Fruit fly (Drosophila melanogaster) whole organism, embryonic: ENCODE data around the gene CG9044.

Source experiments
- CG10565 ChIP-seq: fragments of 200-800 bp; sonication (Bioruptor generic); optimal IDR thresholded peaks from 3 replicates; lab custom pipeline; 2016; ENCODE audit warnings: missing biosample characterization, mild to moderate bottlenecking, missing genetic modification characterization
- CG11093 ChIP-seq: fragments of 200-800 bp; sonication (Bioruptor generic); IDR thresholded peaks from 3 replicates; pipeline ENCODE4 v1.3.6; 2022; ENCODE audit warnings: missing biosample characterization, missing genetic modification characterization
- CG11504 ChIP-seq: fragments of 200-800 bp; sonication (Bioruptor generic); optimal IDR thresholded peaks from 3 replicates; lab custom pipeline; 2019; ENCODE audit warnings: missing biosample characterization, mild to moderate bottlenecking, missing genetic modification characterization, moderate library complexity
- CG13287 ChIP-seq: fragments of 200-800 bp; sonication (Bioruptor generic); IDR thresholded peaks from 2 replicates; pipeline ENCODE4 v1.3.6; 2022; ENCODE audit warnings: missing biosample characterization, missing genetic modification characterization; ENCODE audit not compliant: partially characterized antibody
- CG13296 ChIP-seq: fragments of 200-800 bp; sonication (Bioruptor generic); optimal IDR thresholded peaks from 3 replicates; lab custom pipeline; 2018; ENCODE audit warnings: missing biosample characterization, mild to moderate bottlenecking, missing genetic modification characterization
- CG13624 ChIP-seq: fragments of 200-800 bp; sonication (Bioruptor generic); optimal IDR thresholded peaks from 2 replicates; lab custom pipeline; 2016; ENCODE audit warnings: missing biosample characterization, missing genetic modification characterization
- CG14441 ChIP-seq: fragments of 200-800 bp; sonication (Bioruptor generic); IDR thresholded peaks from 2 replicates; pipeline ENCODE4 v1.3.6; 2022; ENCODE audit warnings: missing biosample characterization, missing genetic modification characterization
- CG17359 ChIP-seq: fragments of 200-800 bp; sonication (Bioruptor generic); optimal IDR thresholded peaks from 3 replicates; lab custom pipeline; 2018; ENCODE audit warnings: missing biosample characterization, mild to moderate bottlenecking, missing genetic modification characterization, moderate library complexity
- CG17568 ChIP-seq: fragments of 200-800 bp; sonication (Bioruptor generic); optimal IDR thresholded peaks from 2 replicates; lab custom pipeline; 2018; ENCODE audit warnings: missing biosample characterization, mild to moderate bottlenecking, missing genetic modification characterization, moderate library complexity
- CG18476 ChIP-seq: fragments of 200-800 bp; sonication (Bioruptor generic); optimal IDR thresholded peaks from 2 replicates; lab custom pipeline; 2016; ENCODE audit warnings: missing biosample characterization, mild to moderate bottlenecking, missing genetic modification characterization
- CG31365 ChIP-seq: fragments of 200-800 bp; sonication (Bioruptor generic); optimal IDR thresholded peaks from 2 replicates; lab custom pipeline; 2018; ENCODE audit warnings: missing biosample characterization, mild to moderate bottlenecking, missing genetic modification characterization
- CG3995 ChIP-seq: fragments of 200-800 bp; sonication (Bioruptor generic); optimal IDR thresholded peaks from 3 replicates; lab custom pipeline; 2016; ENCODE audit warnings: missing biosample characterization, missing genetic modification characterization
- CG42726 ChIP-seq: fragments of 200-800 bp; sonication (Bioruptor generic); IDR thresholded peaks from 2 replicates; pipeline ENCODE4 v1.3.6; 2022; ENCODE audit warnings: missing biosample characterization, missing genetic modification characterization; ENCODE audit not compliant: partially characterized antibody
- CG4328 ChIP-seq: fragments of 200-800 bp; sonication (Bioruptor generic); optimal IDR thresholded peaks from 3 replicates; lab custom pipeline; 2017; ENCODE audit warnings: missing biosample characterization, missing genetic modification reagents, missing genetic modification characterization
- CG6654 ChIP-seq: fragments of 200-800 bp; sonication (Bioruptor generic); optimal IDR thresholded peaks from 2 replicates; lab custom pipeline; 2017; ENCODE audit warnings: missing biosample characterization, mild to moderate bottlenecking, missing genetic modification characterization
- CG6683 ChIP-seq: fragments of 200-800 bp; sonication (Bioruptor generic); optimal IDR thresholded peaks from 2 replicates; lab custom pipeline; 2017; ENCODE audit warnings: missing biosample characterization, mild to moderate bottlenecking, missing genetic modification characterization, missing genetic modification reagents
- CG7556 ChIP-seq: fragments of 200-800 bp; sonication (Bioruptor generic); optimal IDR thresholded peaks from 2 replicates; lab custom pipeline; 2017; ENCODE audit warnings: missing biosample characterization, mild to moderate bottlenecking, missing genetic modification characterization
- CG7786 ChIP-seq: fragments of 200-800 bp; sonication (Bioruptor generic); optimal IDR thresholded peaks from 2 replicates; lab custom pipeline; 2016; ENCODE audit warnings: missing biosample characterization, missing genetic modification characterization
- Chrac-16 ChIP-seq: fragments of 200-800 bp; sonication (Bioruptor generic); optimal IDR thresholded peaks from 3 replicates; lab custom pipeline; 2016; ENCODE audit warnings: missing biosample characterization, missing genetic modification characterization
- Dek ChIP-seq: fragments of 200-800 bp; sonication (Bioruptor generic); optimal IDR thresholded peaks from 3 replicates; lab custom pipeline; 2019; ENCODE audit warnings: missing biosample characterization, mild to moderate bottlenecking, missing genetic modification characterization, moderate library complexity
- Dfd ChIP-seq, 2 experiments: fragments of >200 bp; optimal IDR thresholded peaks; 2 replicates each; lab custom pipeline; 2017; ENCODE audit warnings: missing biosample characterization in 2 of 2, missing genetic modification characterization in 2 of 2
- Dll ChIP-seq: fragments of 200-800 bp; sonication (Bioruptor generic); IDR thresholded peaks from 4 replicates; pipeline ENCODE4 v1.3.6; 2022; ENCODE audit warnings: missing biosample characterization, missing genetic modification characterization; ENCODE audit not compliant: partially characterized antibody
- ERR ChIP-seq: fragments of 200-800 bp; sonication (Bioruptor generic); optimal IDR thresholded peaks from 2 replicates; lab custom pipeline; 2016; ENCODE audit warnings: missing biosample characterization, missing genetic modification characterization
- H2.0 ChIP-seq: fragments of 200-800 bp; sonication (Bioruptor generic); IDR thresholded peaks from 2 replicates; pipeline ENCODE4 v1.3.6; 2022; ENCODE audit warnings: missing biosample characterization, missing genetic modification characterization
- Hand ChIP-seq: fragments of 200-800 bp; sonication (Bioruptor generic); optimal IDR thresholded peaks from 2 replicates; lab custom pipeline; 2017; ENCODE audit warnings: mild to moderate bottlenecking, missing biosample characterization, missing genetic modification reagents, missing genetic modification characterization
- Mad ChIP-seq: fragments of 200-800 bp; sonication (Bioruptor generic); optimal IDR thresholded peaks from 2 replicates; lab custom pipeline; 2016; ENCODE audit warnings: missing biosample characterization, missing genetic modification characterization
- Med ChIP-seq: fragments of 200-800 bp; sonication (Bioruptor generic); peaks from one replicate; lab custom pipeline; 2016; ENCODE audit warnings: missing biosample characterization, missing genetic modification characterization, mild to moderate bottlenecking, inconsistent platforms, moderate library complexity
- NC2α ChIP-seq: fragments of 200-800 bp; sonication (Bioruptor generic); optimal IDR thresholded peaks from 2 replicates; lab custom pipeline; 2016; ENCODE audit warnings: missing biosample characterization, missing genetic modification characterization
- Optix ChIP-seq: fragments of 200-800 bp; sonication (Bioruptor generic); IDR thresholded peaks from 3 replicates; pipeline ENCODE4 v1.3.6; 2022; ENCODE audit warnings: missing biosample characterization, missing genetic modification characterization
- TFAM ChIP-seq: fragments of 200-800 bp; sonication (Bioruptor generic); optimal IDR thresholded peaks from 2 replicates; lab custom pipeline; 2017; ENCODE audit warnings: missing biosample characterization, missing genetic modification characterization, inconsistent platforms
- Tbp ChIP-seq: fragments of >200 bp; optimal IDR thresholded peaks from 2 replicates; lab custom pipeline; 2018; ENCODE audit warnings: missing biosample characterization, missing genetic modification characterization
- ap ChIP-seq: fragments of 200-800 bp; sonication (Bioruptor generic); IDR thresholded peaks from 2 replicates; pipeline ENCODE4 v1.3.6; 2022; ENCODE audit warnings: missing biosample characterization, missing genetic modification characterization
- bcd ChIP-seq: fragments of 200-800 bp; sonication (Bioruptor generic); optimal IDR thresholded peaks from 2 replicates; lab custom pipeline; 2017; ENCODE audit warnings: missing biosample characterization, mild to moderate bottlenecking, missing genetic modification characterization
- bigmax ChIP-seq: fragments of 200-800 bp; sonication (Bioruptor generic); optimal IDR thresholded peaks from 2 replicates; lab custom pipeline; 2018; ENCODE audit warnings: missing biosample characterization, mild to moderate bottlenecking, missing genetic modification characterization
- disco-r ChIP-seq: fragments of 200-800 bp; sonication (Bioruptor generic); optimal IDR thresholded peaks from 2 replicates; lab custom pipeline; 2016; ENCODE audit warnings: missing biosample characterization, missing genetic modification characterization
- fu2 ChIP-seq: fragments of 200-800 bp; sonication (Bioruptor generic); optimal IDR thresholded peaks from 2 replicates; lab custom pipeline; 2016; ENCODE audit warnings: missing biosample characterization, missing genetic modification characterization
- gcm ChIP-seq: fragments of 200-800 bp; sonication (Bioruptor generic); optimal IDR thresholded peaks from 2 replicates; lab custom pipeline; 2019; ENCODE audit warnings: missing biosample characterization, mild to moderate bottlenecking, missing genetic modification characterization, moderate library complexity
- lmd ChIP-seq: fragments of 200-800 bp; sonication (Bioruptor generic); IDR thresholded peaks from 2 replicates; pipeline ENCODE4 v1.3.6; 2022; ENCODE audit warnings: missing biosample characterization, missing genetic modification characterization
- luna ChIP-seq: fragments of 200-800 bp; sonication (Bioruptor generic); optimal IDR thresholded peaks from 2 replicates; lab custom pipeline; 2016; ENCODE audit warnings: missing biosample characterization, missing genetic modification characterization
- mld ChIP-seq: fragments of 200-800 bp; sonication (Bioruptor generic); IDR thresholded peaks from 3 replicates; pipeline ENCODE4 v1.3.6; 2022; ENCODE audit warnings: missing biosample characterization, missing genetic modification characterization; ENCODE audit not compliant: partially characterized antibody
- nerfin-2 ChIP-seq: fragments of 200-800 bp; sonication (Bioruptor generic); IDR thresholded peaks from 2 replicates; pipeline ENCODE4 v1.3.6; 2022; ENCODE audit warnings: missing biosample characterization, missing genetic modification characterization; ENCODE audit not compliant: partially characterized antibody
- p53 ChIP-seq: fragments of 200-800 bp; sonication (Bioruptor generic); optimal IDR thresholded peaks from 2 replicates; lab custom pipeline; 2016; ENCODE audit warnings: missing biosample characterization, missing genetic modification characterization
- rib ChIP-seq: fragments of 200-800 bp; sonication (Bioruptor generic); IDR thresholded peaks from 2 replicates; pipeline ENCODE4 v1.3.6; 2022; ENCODE audit warnings: missing biosample characterization, missing genetic modification characterization
- seq ChIP-seq: fragments of 200-800 bp; sonication (Bioruptor generic); IDR thresholded peaks from 2 replicates; pipeline ENCODE4 v1.3.6; 2022; ENCODE audit warnings: missing biosample characterization, missing genetic modification characterization
- sima ChIP-seq: fragments of 200-800 bp; sonication (Bioruptor generic); optimal IDR thresholded peaks from 2 replicates; lab custom pipeline; 2016; ENCODE audit warnings: missing biosample characterization, missing genetic modification characterization
- so ChIP-seq: fragments of 200-800 bp; sonication (Bioruptor generic); IDR thresholded peaks from 3 replicates; pipeline ENCODE4 v1.3.6; 2022; ENCODE audit warnings: missing biosample characterization, missing genetic modification characterization
- tna ChIP-seq: fragments of 200-800 bp; sonication (Bioruptor generic); IDR thresholded peaks from 2 replicates; pipeline ENCODE4 v1.3.6; 2022; ENCODE audit warnings: missing biosample characterization, missing genetic modification characterization; ENCODE audit not compliant: partially characterized antibody
- vvl ChIP-seq: fragments of 200-800 bp; sonication (Bioruptor generic); IDR thresholded peaks from 2 replicates; pipeline ENCODE4 v1.3.6; 2022; ENCODE audit warnings: missing biosample characterization, missing genetic modification characterization

Gene CG9044

dm6 chr2L:5943229-5944078 lies 5.8 kb upstream of the CG9044 start, which contains the start of the genes Sfp26Ad and Gpdh1 (continued):
- peak; percentile 74 for TF ChIP-seq CG17568 (GFP tag; lab: Kevin White, UChicago)
- TF ChIP-seq bigmax (GFP tag; lab: Kevin White, UChicago): peak; percentile 23
- TF ChIP-seq seq (GFP tag; lab: Robert Waterston, UW): peak; percentile 58; the same call in 1 of the 2 replicates
- TF ChIP-seq CG3995 (GFP tag; lab: Kevin White, UChicago): peak; percentile 50
- peak; percentile 65; the same call in 1 of the 3 replicates for TF ChIP-seq so (GFP tag; lab: Robert Waterston, UW)
- TF ChIP-seq rib (GFP tag; lab: Robert Waterston, UW): no peak; the same call in none of the 2 replicates
- TF ChIP-seq bcd: peak; percentile 73
- TF ChIP-seq lmd: peak; percentile 67; the same call in 1 of the 2 replicates
- TF ChIP-seq sima: peak; percentile 15
- peak; percentile 58 for TF ChIP-seq CG17359 (tag; lab: Kevin White, UChicago)
- TF ChIP-seq CG42726 (GFP tag; lab: Robert Waterston, UW): 0 out of 2 replicates have a peak, but pooled peaks have one; percentile 17
- peak; percentile 72 for TF ChIP-seq ERR (GFP tag; lab: Kevin White, UChicago)
- peak; percentile 62 for TF ChIP-seq Hand
- peak; percentile 77 for TF ChIP-seq Dll (GFP tag; lab: Robert Waterston, UW)
- peak; percentile 30 for TF ChIP-seq CG6683 (GFP tag; lab: Kevin White, UChicago)
- TF ChIP-seq CG10565 (GFP tag; lab: Kevin White, UChicago): peak; percentile 68
- peak; percentile 49 for TF ChIP-seq CG4328 (GFP tag; lab: Kevin White, UChicago)
- no peak for TF ChIP-seq Dfd (GFP tag; optimal IDR thresholded peaks at IDR 0.05; lab: Kevin White, UChicago)
- TF ChIP-seq CG13296: peak; percentile 69
- peak; percentile 80 for TF ChIP-seq Mad
- TF ChIP-seq Tbp (GFP tag; lab: Kevin White, UChicago): no peak
- TF ChIP-seq mld (GFP tag; lab: Robert Waterston, UW): no peak
- TF ChIP-seq disco-r: peak; percentile 16
- peak; percentile 51 for TF ChIP-seq NC2α (GFP tag; lab: Kevin White, UChicago)
- TF ChIP-seq Optix (GFP tag; lab: Robert Waterston, UW): 0 out of 3 replicates have a peak, but pooled peaks have one; percentile 40
- TF ChIP-seq tna (GFP tag; lab: Robert Waterston, UW): no peak; the same call in 1 of the 2 replicates
- peak; percentile 77 for TF ChIP-seq CG7786 (GFP tag; lab: Kevin White, UChicago)
- peak; percentile 76 for TF ChIP-seq Chrac-16 (GFP tag; lab: Kevin White, UChicago)
- TF ChIP-seq CG13624 (GFP tag; lab: Kevin White, UChicago): peak; percentile 93
- TF ChIP-seq CG11093 (GFP tag; lab: Robert Waterston, UW): no peak
- TF ChIP-seq ap (GFP tag; lab: Robert Waterston, UW): no peak
- TF ChIP-seq CG7556 (GFP tag; lab: Kevin White, UChicago): peak; percentile 78
- peak; percentile 71 for TF ChIP-seq gcm (GFP tag; lab: Kevin White, UChicago)
- TF ChIP-seq luna (GFP tag; lab: Kevin White, UChicago): peak; percentile 71
- peak; percentile 38 for TF ChIP-seq p53
- TF ChIP-seq TFAM (GFP tag; lab: Kevin White, UChicago): peak; percentile 22
- peak; percentile 26 for TF ChIP-seq CG31365 (tag; lab: Kevin White, UChicago)
- peak; percentile 42 for TF ChIP-seq Dek (tag; lab: Kevin White, UChicago)
- peak; percentile 80 for TF ChIP-seq vvl
- peak; percentile 66 for TF ChIP-seq CG11504 (tag; lab: Kevin White, UChicago)
- TF ChIP-seq H2.0 (GFP tag; lab: Robert Waterston, UW): peak; percentile 57
- peak; percentile 39; the same call in 1 of the 2 replicates for TF ChIP-seq nerfin-2 (GFP tag; lab: Robert Waterston, UW)
- TF ChIP-seq CG6654: no peak
- TF ChIP-seq CG18476 (GFP tag; lab: Kevin White, UChicago): peak; percentile 41
- peak; percentile 67 for TF ChIP-seq CG13287 (GFP tag; lab: Robert Waterston, UW)
- TF ChIP-seq CG14441: peak; percentile 60
- TF ChIP-seq Med: peak; percentile 97
- peak; percentile 54 for TF ChIP-seq fu2
